Worm (Caenorhabditis elegans) whole organism, mixed stage, embryonic: ENCODE results near the gene enu-3.6.

Source experiments
- ces-1 ChIP-seq: fragments of 150-350 bp; optimal IDR thresholded peaks from 2 replicates; lab custom pipeline; 2014; ENCODE audit warnings: missing biosample characterization, missing genetic modification reagents, missing genetic modification characterization
- pha-4 ChIP-seq: fragments of 150-350 bp; optimal IDR thresholded peaks from 2 replicates; lab custom pipeline; 2018; ENCODE audit warnings: missing biosample characterization, missing genetic modification reagents, missing genetic modification characterization
- snpc-4 ChIP-seq: fragments of 150-350 bp; optimal IDR thresholded peaks from 2 replicates; lab custom pipeline; 2014; ENCODE audit warnings: missing biosample characterization, missing genetic modification characterization
- tbx-8 ChIP-seq: fragments of 200-800 bp; sonication (Bioruptor generic); optimal IDR thresholded peaks from 2 replicates; lab custom pipeline; 2018; ENCODE audit warnings: mild to moderate bottlenecking, missing genetic modification characterization, moderate library complexity, missing compliant biosample characterization

ce11 chrIII:10781553-10781952 is 31.3 kb downstream of the enu-3.6 start, which contains the start of gene ptr-19:
- no peak for TF ChIP-seq pha-4 (tag; lab: Kevin White, UChicago)
- TF ChIP-seq snpc-4 (tag; lab: Kevin White, UChicago): no peak
- TF ChIP-seq ces-1 (GFP tag; lab: Kevin White, UChicago): no peak
- no peak for TF ChIP-seq tbx-8 (GFP tag; lab: Kevin White, UChicago)
